Fruit fly (Drosophila melanogaster) whole organism, embryonic: ENCODE data around the gene Mst89B.
A peak's percentile ranks its signal among the peaks of the same experiment; 100 is the strongest.

Source experiments
- Atf-2 ChIP-seq: fragments of 200-800 bp; sonication (Bioruptor generic); optimal IDR thresholded peaks from 2 replicates; lab custom pipeline; 2016; ENCODE audit warnings: missing biosample characterization, missing genetic modification characterization
- CG10565 ChIP-seq: fragments of 200-800 bp; sonication (Bioruptor generic); optimal IDR thresholded peaks from 3 replicates; lab custom pipeline; 2016; ENCODE audit warnings: missing biosample characterization, mild to moderate bottlenecking, missing genetic modification characterization
- CG14965 ChIP-seq: fragments of 200-800 bp; sonication (Bioruptor generic); optimal IDR thresholded peaks from 2 replicates; lab custom pipeline; 2016; ENCODE audit warnings: missing biosample characterization, missing genetic modification characterization, borderline replicate concordance
- CG15011 ChIP-seq: fragments of 200-800 bp; sonication (Bioruptor generic); optimal IDR thresholded peaks from 3 replicates; lab custom pipeline; 2018; ENCODE audit warnings: missing biosample characterization, mild to moderate bottlenecking, missing genetic modification characterization
- CG15073 ChIP-seq: fragments of 200-800 bp; sonication (Bioruptor generic); optimal IDR thresholded peaks from 2 replicates; lab custom pipeline; 2016; ENCODE audit warnings: missing biosample characterization, missing genetic modification characterization
- CG1647 ChIP-seq: fragments of 200-800 bp; sonication (Bioruptor generic); optimal IDR thresholded peaks from 3 replicates; lab custom pipeline; 2016; ENCODE audit warnings: missing biosample characterization, missing genetic modification characterization
- CG17612 ChIP-seq: fragments of 200-800 bp; sonication (Bioruptor generic); IDR thresholded peaks from 2 replicates; pipeline ENCODE4 v1.3.6; 2022; ENCODE audit warnings: missing biosample characterization, missing genetic modification characterization
- CG1832 ChIP-seq: fragments of 200-800 bp; sonication (Bioruptor generic); optimal IDR thresholded peaks from 2 replicates; lab custom pipeline; 2017; ENCODE audit warnings: missing biosample characterization, mild to moderate bottlenecking, missing genetic modification characterization, inconsistent platforms
- CG2712 ChIP-seq: fragments of 200-800 bp; optimal IDR thresholded peaks from 3 replicates; lab custom pipeline; 2019; ENCODE audit warnings: missing biosample characterization, mild to moderate bottlenecking, missing genetic modification characterization, moderate library complexity
- CG32767 ChIP-seq: fragments of 200-800 bp; sonication (Bioruptor generic); IDR thresholded peaks from 2 replicates; pipeline ENCODE4 v1.3.6; 2022; ENCODE audit warnings: missing biosample characterization, missing genetic modification characterization
- CG34422 ChIP-seq: fragments of 200-800 bp; sonication (Bioruptor generic); IDR thresholded peaks from 3 replicates; pipeline ENCODE4 v1.3.6; 2022; ENCODE audit warnings: missing biosample characterization, missing genetic modification characterization
- CG3847 ChIP-seq: fragments of 200-800 bp; sonication (Bioruptor generic); IDR thresholded peaks from 2 replicates; pipeline ENCODE4 v1.3.6; 2022; ENCODE audit warnings: missing biosample characterization, missing genetic modification characterization
- CG7372 ChIP-seq: fragments of 200-800 bp; sonication (Bioruptor generic); IDR thresholded peaks from 2 replicates; pipeline ENCODE4 v1.3.6; 2022; ENCODE audit warnings: missing biosample characterization, missing genetic modification characterization
- CG7745 ChIP-seq: fragments of 200-800 bp; sonication (Bioruptor generic); optimal IDR thresholded peaks from 2 replicates; lab custom pipeline; 2018; ENCODE audit warnings: missing biosample characterization, mild to moderate bottlenecking, missing genetic modification characterization, moderate library complexity
- CG8359 ChIP-seq: fragments of 200-800 bp; sonication (Bioruptor generic); optimal IDR thresholded peaks from 2 replicates; lab custom pipeline; 2017; ENCODE audit warnings: missing biosample characterization, mild to moderate bottlenecking, missing genetic modification characterization, borderline replicate concordance
- Ets97D ChIP-seq: fragments of 200-800 bp; sonication (Bioruptor generic); optimal IDR thresholded peaks from 3 replicates; lab custom pipeline; 2016; ENCODE audit warnings: missing biosample characterization, missing genetic modification characterization
- Hand ChIP-seq: fragments of 200-800 bp; sonication (Bioruptor generic); optimal IDR thresholded peaks from 2 replicates; lab custom pipeline; 2017; ENCODE audit warnings: mild to moderate bottlenecking, missing biosample characterization, missing genetic modification reagents, missing genetic modification characterization
- Hey ChIP-seq: fragments of 200-800 bp; sonication (Bioruptor generic); optimal IDR thresholded peaks from 3 replicates; lab custom pipeline; 2018; ENCODE audit warnings: missing biosample characterization, mild to moderate bottlenecking, missing genetic modification characterization
- Hr51 ChIP-seq, 2 experiments: fragments of 200-800 bp; sonication (Bioruptor generic); optimal IDR thresholded peaks; 2 replicates in 1 of 2; 3 replicates in 1 of 2; lab custom pipeline; 2016 to 2018; ENCODE audit warnings: missing biosample characterization in 2 of 2, missing genetic modification characterization in 2 of 2, mild to moderate bottlenecking in 1 of 2, moderate library complexity in 1 of 2
- Hr78 ChIP-seq, 2 experiments: fragments of 200-800 bp in 1 of 2; fragments of >200 bp in 1 of 2; sonication (Bioruptor generic) in 1 of 2; optimal IDR thresholded peaks; 2 replicates each; lab custom pipeline; 2017 to 2019; ENCODE audit warnings: missing biosample characterization in 2 of 2, missing genetic modification characterization in 2 of 2, mild to moderate bottlenecking in 1 of 2, moderate library complexity in 1 of 2
- MTF-1 ChIP-seq: fragments of 200-800 bp; sonication (Bioruptor generic); optimal IDR thresholded peaks from 2 replicates; lab custom pipeline; 2018; ENCODE audit warnings: missing biosample characterization, mild to moderate bottlenecking, missing genetic modification characterization, borderline replicate concordance
- Neu2 ChIP-seq: fragments of 200-800 bp; sonication (Bioruptor generic); optimal IDR thresholded peaks from 3 replicates; lab custom pipeline; 2016; ENCODE audit warnings: missing biosample characterization, missing genetic modification characterization, borderline replicate concordance
- Oaz ChIP-seq: fragments of 200-800 bp; sonication (Bioruptor generic); IDR thresholded peaks from 2 replicates; pipeline ENCODE4 v1.3.6; 2022; ENCODE audit warnings: missing biosample characterization, missing genetic modification characterization
- Rx ChIP-seq: fragments of 200-800 bp; sonication (Bioruptor generic); IDR thresholded peaks from 2 replicates; pipeline ENCODE4 v1.3.6; 2022; ENCODE audit warnings: missing biosample characterization, missing genetic modification characterization
- Scr ChIP-seq: fragments of 200-800 bp; sonication (Bioruptor generic); IDR thresholded peaks from 2 replicates; pipeline ENCODE4 v1.3.6; 2022; ENCODE audit warnings: missing biosample characterization, missing genetic modification characterization; ENCODE audit not compliant: partially characterized antibody
- Spps ChIP-seq: fragments of 200-800 bp; sonication (Bioruptor generic); optimal IDR thresholded peaks from 2 replicates; lab custom pipeline; 2018; ENCODE audit warnings: missing biosample characterization, mild to moderate bottlenecking, missing genetic modification characterization
- Taf1 ChIP-seq: fragments of 200-800 bp; sonication (Bioruptor generic); IDR thresholded peaks from 2 replicates; pipeline ENCODE4 v1.3.6; 2022; ENCODE audit warnings: missing biosample characterization, missing genetic modification characterization
- Tbp ChIP-seq: fragments of >200 bp; optimal IDR thresholded peaks from 2 replicates; lab custom pipeline; 2018; ENCODE audit warnings: missing biosample characterization, missing genetic modification characterization
- abd-A ChIP-seq: fragments of 200-800 bp; sonication (Bioruptor generic); optimal IDR thresholded peaks from 3 replicates; lab custom pipeline; 2019; ENCODE audit warnings: missing biosample characterization, mild to moderate bottlenecking, missing genetic modification characterization, moderate library complexity
- ase ChIP-seq: fragments of 200-800 bp; sonication (Bioruptor generic); IDR thresholded peaks from 3 replicates; pipeline ENCODE4 v1.3.6; 2022; ENCODE audit warnings: missing biosample characterization, missing genetic modification characterization
- ash1 ChIP-seq: fragments of 200-800 bp; sonication (Bioruptor generic); optimal IDR thresholded peaks from 2 replicates; lab custom pipeline; 2018; ENCODE audit warnings: missing biosample characterization, mild to moderate bottlenecking, missing genetic modification characterization
- bowl ChIP-seq: fragments of 200-800 bp; sonication (Bioruptor generic); IDR thresholded peaks from 2 replicates; pipeline ENCODE4 v1.3.6; 2022; ENCODE audit warnings: missing biosample characterization, missing genetic modification characterization
- ci ChIP-seq: fragments of 200-800 bp; sonication (Bioruptor generic); IDR thresholded peaks from 3 replicates; pipeline ENCODE4 v1.3.6; 2022; ENCODE audit warnings: missing biosample characterization, missing genetic modification characterization
- da ChIP-seq: fragments of 200-800 bp; sonication (Bioruptor generic); optimal IDR thresholded peaks from 2 replicates; lab custom pipeline; 2016; ENCODE audit warnings: missing biosample characterization, missing genetic modification characterization
- dysf ChIP-seq: fragments of 200-800 bp; sonication (Bioruptor generic); IDR thresholded peaks from 3 replicates; pipeline ENCODE4 v1.3.6; 2022; ENCODE audit warnings: missing biosample characterization, missing genetic modification characterization
- fu2 ChIP-seq: fragments of 200-800 bp; sonication (Bioruptor generic); optimal IDR thresholded peaks from 2 replicates; lab custom pipeline; 2016; ENCODE audit warnings: missing biosample characterization, missing genetic modification characterization
- grn ChIP-seq: fragments of 200-800 bp; sonication (Bioruptor generic); optimal IDR thresholded peaks from 3 replicates; lab custom pipeline; 2017; ENCODE audit warnings: missing biosample characterization, missing genetic modification characterization
- gro ChIP-seq: fragments of 200-800 bp; sonication (Bioruptor generic); optimal IDR thresholded peaks from 2 replicates; lab custom pipeline; 2016; ENCODE audit warnings: missing biosample characterization, missing genetic modification characterization
- kah ChIP-seq: fragments of 200-800 bp; sonication (Bioruptor generic); optimal IDR thresholded peaks from 2 replicates; lab custom pipeline; 2018; ENCODE audit warnings: missing biosample characterization, mild to moderate bottlenecking, missing genetic modification characterization
- klu ChIP-seq: fragments of 200-800 bp; sonication (Bioruptor generic); IDR thresholded peaks from 2 replicates; pipeline ENCODE4 v1.3.6; 2022; ENCODE audit warnings: missing biosample characterization, missing genetic modification characterization
- lov ChIP-seq, 2 experiments: fragments of 200-800 bp in 1 of 2; fragments of >200 bp in 1 of 2; sonication (Bioruptor generic) in 1 of 2; IDR thresholded peaks in 1 of 2; optimal IDR thresholded peaks in 1 of 2; 2 replicates in 1 of 2; 3 replicates in 1 of 2; pipeline versions ENCODE4 v1.3.6 to Lab custom; 2017 to 2022; ENCODE audit warnings: missing biosample characterization in 1 of 2, missing genetic modification characterization in 1 of 2
- ranshi ChIP-seq: fragments of 200-800 bp; sonication (Bioruptor generic); IDR thresholded peaks from 2 replicates; pipeline ENCODE4 v1.3.6; 2022; ENCODE audit warnings: missing biosample characterization, missing genetic modification characterization
- schlank ChIP-seq: fragments of 200-800 bp; sonication (Bioruptor generic); optimal IDR thresholded peaks from 2 replicates; lab custom pipeline; 2018; ENCODE audit warnings: missing biosample characterization, mild to moderate bottlenecking, missing genetic modification characterization
- tap ChIP-seq: fragments of 200-800 bp; optimal IDR thresholded peaks from 3 replicates; lab custom pipeline; 2019; ENCODE audit warnings: missing biosample characterization, mild to moderate bottlenecking, missing genetic modification characterization, moderate library complexity
- trem ChIP-seq: fragments of 200-800 bp; optimal IDR thresholded peaks from 3 replicates; lab custom pipeline; 2019; ENCODE audit warnings: missing biosample characterization, mild to moderate bottlenecking, missing genetic modification characterization, moderate library complexity
- vvl ChIP-seq: fragments of 200-800 bp; sonication (Bioruptor generic); IDR thresholded peaks from 2 replicates; pipeline ENCODE4 v1.3.6; 2022; ENCODE audit warnings: missing biosample characterization, missing genetic modification characterization
- wor ChIP-seq: fragments of 200-800 bp; sonication (Bioruptor generic); IDR thresholded peaks from 2 replicates; pipeline ENCODE4 v1.3.6; 2022; ENCODE audit warnings: missing biosample characterization, missing genetic modification characterization

Gene Mst89B

DNA sequence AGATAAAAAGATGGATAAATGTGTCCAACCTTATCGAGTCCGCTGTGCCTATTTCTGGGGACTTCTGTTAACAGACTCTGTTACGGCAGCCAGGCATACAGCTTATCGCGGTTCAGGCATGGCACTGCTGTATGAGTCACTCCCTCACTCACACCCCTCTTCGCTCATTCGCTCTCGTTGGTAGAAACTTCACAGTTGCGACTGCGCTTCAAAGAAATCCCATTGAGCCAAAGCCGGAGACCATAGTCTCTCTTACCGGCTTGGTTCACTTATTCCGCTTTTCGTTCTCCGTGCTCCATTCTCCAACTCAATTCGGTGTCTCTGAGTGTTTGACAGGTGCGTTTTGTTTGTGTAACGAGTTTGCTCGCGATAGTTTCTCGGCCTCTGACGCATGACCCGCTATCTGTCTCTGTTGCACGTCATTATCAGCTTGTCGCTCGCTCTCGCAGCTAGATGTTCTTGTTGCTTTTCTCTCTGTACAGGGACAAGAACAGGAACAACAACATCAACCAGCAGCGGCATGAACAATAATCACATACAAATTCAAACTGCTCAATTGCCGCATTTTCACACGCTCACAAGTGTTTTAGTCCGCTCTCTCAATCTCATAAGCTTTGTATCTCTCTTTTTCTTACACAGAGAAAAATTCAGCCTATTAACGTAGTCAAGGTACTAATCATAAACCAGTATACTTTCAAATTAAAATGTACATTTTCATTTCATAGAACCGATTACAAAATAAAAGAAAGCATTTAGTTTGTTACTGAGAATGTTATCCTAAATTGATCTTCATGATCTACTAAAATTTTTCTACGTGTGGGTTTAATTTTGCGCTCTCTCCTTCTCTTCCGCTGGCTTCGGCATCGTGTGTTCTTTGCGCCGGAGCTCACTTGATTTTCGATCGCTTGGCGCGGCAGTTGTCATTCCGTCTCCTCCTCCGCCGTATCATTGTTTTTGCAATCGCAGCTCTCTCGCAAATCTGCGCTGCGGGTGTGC is 13.5 kb downstream of the Mst89B start (continued):
- TF ChIP-seq CG3847 (GFP tag; lab: Robert Waterston, UW) = peak; percentile 100
- TF ChIP-seq lov (optimal IDR thresholded peaks at IDR 0.05; lab: Kevin White, UChicago) = no peak
- TF ChIP-seq lov (GFP tag; IDR thresholded peaks at IDR 0.05; lab: Robert Waterston, UW) = peak; percentile 99
- TF ChIP-seq Neu2 = peak; percentile 98
- TF ChIP-seq dysf (GFP tag; lab: Robert Waterston, UW) = peak; percentile 99
- TF ChIP-seq fu2 (GFP tag; lab: Kevin White, UChicago) = peak; percentile 99
- TF ChIP-seq CG7745 (tag; lab: Kevin White, UChicago) = peak; percentile 96
- peak; percentile 98 for TF ChIP-seq MTF-1 (GFP tag; lab: Kevin White, UChicago)
- TF ChIP-seq Rx (GFP tag; lab: Robert Waterston, UW) = peak; percentile 99
- peak; percentile 99 for TF ChIP-seq Spps
- no peak for TF ChIP-seq Tbp (GFP tag; lab: Kevin White, UChicago)
- peak; percentile 94 for TF ChIP-seq Hey (tag; lab: Kevin White, UChicago)
- TF ChIP-seq CG15073 (GFP tag; lab: Kevin White, UChicago) = peak; percentile 91
- peak; percentile 99 for TF ChIP-seq ranshi
- TF ChIP-seq bowl = peak; percentile 98
- TF ChIP-seq CG14965 (GFP tag; lab: Kevin White, UChicago) = peak; percentile 94
- TF ChIP-seq Hand (GFP tag; lab: Kevin White, UChicago) = peak; percentile 99
- peak; percentile 95 for TF ChIP-seq Ets97D (GFP tag; lab: Kevin White, UChicago)
- TF ChIP-seq schlank (tag; lab: Kevin White, UChicago) = peak; percentile 98
- peak; percentile 100 for TF ChIP-seq CG2712
- TF ChIP-seq da = peak; percentile 99
- TF ChIP-seq Oaz (GFP tag; lab: Robert Waterston, UW) = peak; percentile 97
- peak; percentile 92 for TF ChIP-seq ash1
- peak; percentile 100 for TF ChIP-seq ci (GFP tag; lab: Robert Waterston, UW)
- peak in 1 of 2 experiments; percentile 98 for TF ChIP-seq Hr78 (GFP tag; optimal IDR thresholded peaks at IDR 0.05; lab: Kevin White, UChicago)
- peak; percentile 92 for TF ChIP-seq abd-A
- TF ChIP-seq klu = peak; percentile 99
- TF ChIP-seq CG32767 (GFP tag; lab: Robert Waterston, UW) = peak; percentile 100
- TF ChIP-seq grn = peak; percentile 93
- TF ChIP-seq gro (GFP tag; lab: Kevin White, UChicago) = peak; percentile 99
- TF ChIP-seq Hr51 (GFP tag; optimal IDR thresholded peaks at IDR 0.05; lab: Kevin White, UChicago) = peak; percentile 99 to 100
- TF ChIP-seq CG1647 = peak; percentile 99
- peak; percentile 97 for TF ChIP-seq kah (GFP tag; lab: Kevin White, UChicago)
- TF ChIP-seq CG34422 (GFP tag; lab: Robert Waterston, UW) = peak; percentile 99
- TF ChIP-seq Scr (GFP tag; lab: Robert Waterston, UW) = peak; percentile 56
- peak; percentile 100 for TF ChIP-seq tap (tag; lab: Kevin White, UChicago)
- peak; percentile 99 for TF ChIP-seq CG7372 (GFP tag; lab: Robert Waterston, UW)
- TF ChIP-seq CG1832 = peak; percentile 83
- TF ChIP-seq CG10565 (GFP tag; lab: Kevin White, UChicago) = peak; percentile 96
- TF ChIP-seq wor (GFP tag; lab: Robert Waterston, UW) = peak; percentile 99
- peak; percentile 97 for TF ChIP-seq trem (tag; lab: Kevin White, UChicago)
- peak; percentile 100 for TF ChIP-seq vvl
- TF ChIP-seq CG8359 = peak; percentile 95
- peak; percentile 99 for TF ChIP-seq CG15011 (GFP tag; lab: Kevin White, UChicago)
- peak; percentile 98 for TF ChIP-seq Taf1
- peak; percentile 99 for TF ChIP-seq ase (GFP tag; lab: Robert Waterston, UW)
- TF ChIP-seq CG17612 (GFP tag; lab: Robert Waterston, UW) = peak; percentile 98
- TF ChIP-seq Atf-2 (GFP tag; lab: Kevin White, UChicago) = peak; percentile 99
